Worm (Caenorhabditis elegans) whole organism, L3 larva: ENCODE measurements around the gene ocam-1.

Experiments
- ceh-16 ChIP-seq: sonication (generic microtip); optimal IDR thresholded peaks from 2 replicates; lab custom pipeline; 2017; ENCODE audit warnings: missing biosample characterization, missing genetic modification characterization
- lin-15B ChIP-seq: fragments of 150-350 bp; optimal IDR thresholded peaks from 2 replicates; lab custom pipeline; 2014; ENCODE audit warnings: missing biosample characterization, missing genetic modification characterization
- nhr-11 ChIP-seq: fragments of 150-350 bp; optimal IDR thresholded peaks from 2 replicates; lab custom pipeline; 2014; ENCODE audit warnings: missing biosample characterization, missing genetic modification characterization
- zag-1 ChIP-seq: fragments of 150-350 bp; optimal IDR thresholded peaks from 2 replicates; lab custom pipeline; 2014; ENCODE audit warnings: missing biosample characterization, missing genetic modification characterization

- no peak for TF ChIP-seq lin-15B
- TF ChIP-seq nhr-11 (tag; lab: Kevin White, UChicago): no peak
- no peak for TF ChIP-seq zag-1 (tag; lab: Kevin White, UChicago)
- TF ChIP-seq ceh-16 (tag; lab: Kevin White, UChicago): no peak
Measured at ce11 chrV:14134757-14135441, 32.6 kb downstream of the ocam-1 start.
